Fruit fly (Drosophila melanogaster) whole organism, embryonic: Measurements from ENCODE around the gene CG9184.
A peak's percentile ranks its signal among the peaks of the same experiment; 100 is the strongest.

Source experiments
- Atf6 ChIP-seq: fragments of 200-800 bp; sonication (Bioruptor generic); IDR thresholded peaks from 2 replicates; pipeline ENCODE4 v1.3.6; 2022; ENCODE audit warnings: missing biosample characterization, missing genetic modification characterization
- CG10366 ChIP-seq: fragments of 200-800 bp; sonication (Bioruptor generic); IDR thresholded peaks from 2 replicates; pipeline ENCODE4 v1.3.6; 2022; ENCODE audit warnings: missing biosample characterization, missing genetic modification characterization
- CG11247 ChIP-seq: fragments of 200-800 bp; sonication (Bioruptor generic); IDR thresholded peaks from 2 replicates; pipeline ENCODE4 v1.3.6; 2022; ENCODE audit warnings: missing biosample characterization, missing genetic modification characterization
- CG11560 ChIP-seq: fragments of 200-800 bp; sonication (Bioruptor generic); IDR thresholded peaks from 3 replicates; pipeline ENCODE4 v1.3.6; 2022; ENCODE audit warnings: missing biosample characterization, missing genetic modification characterization
- CG12659 ChIP-seq: fragments of 200-800 bp; sonication (Bioruptor generic); optimal IDR thresholded peaks from 3 replicates; lab custom pipeline; 2017; ENCODE audit warnings: mild to moderate bottlenecking, missing biosample characterization, missing genetic modification reagents, missing genetic modification characterization
- CG13424 ChIP-seq: fragments of 200-800 bp; sonication (Bioruptor generic); optimal IDR thresholded peaks from 2 replicates; lab custom pipeline; 2019; ENCODE audit warnings: missing biosample characterization, mild to moderate bottlenecking, missing genetic modification characterization, moderate library complexity
- CG14050 ChIP-seq: fragments of 200-800 bp; sonication (Bioruptor generic); IDR thresholded peaks from 3 replicates; pipeline ENCODE4 v1.3.6; 2022; ENCODE audit warnings: missing biosample characterization, missing genetic modification characterization
- CG15696 ChIP-seq: fragments of 200-800 bp; sonication (Bioruptor generic); optimal IDR thresholded peaks from 2 replicates; lab custom pipeline; 2019; ENCODE audit warnings: missing biosample characterization, mild to moderate bottlenecking, missing genetic modification characterization, moderate library complexity
- CG1602 ChIP-seq: fragments of 200-800 bp; sonication (Bioruptor generic); optimal IDR thresholded peaks from 3 replicates; lab custom pipeline; 2016; ENCODE audit warnings: missing biosample characterization, missing genetic modification characterization
- CG17385 ChIP-seq: fragments of 200-800 bp; sonication (Bioruptor generic); optimal IDR thresholded peaks from 3 replicates; lab custom pipeline; 2018; ENCODE audit warnings: missing biosample characterization, mild to moderate bottlenecking, missing genetic modification characterization
- CG2875 ChIP-seq: fragments of 200-800 bp; sonication (Bioruptor generic); optimal IDR thresholded peaks from 2 replicates; lab custom pipeline; 2017; ENCODE audit warnings: missing biosample characterization, mild to moderate bottlenecking, missing genetic modification characterization, missing genetic modification reagents
- CG2889 ChIP-seq: fragments of 200-800 bp; sonication (Bioruptor generic); IDR thresholded peaks from 3 replicates; pipeline ENCODE4 v1.3.6; 2022; ENCODE audit warnings: missing biosample characterization, missing genetic modification characterization
- CG34224 ChIP-seq: fragments of 200-800 bp; sonication (Bioruptor generic); IDR thresholded peaks from 3 replicates; pipeline ENCODE4 v1.3.6; 2022; ENCODE audit warnings: missing biosample characterization, missing genetic modification characterization; ENCODE audit not compliant: partially characterized antibody
- CG34376 ChIP-seq: fragments of 200-800 bp; sonication (Bioruptor generic); optimal IDR thresholded peaks from 2 replicates; lab custom pipeline; 2018; ENCODE audit warnings: missing biosample characterization, mild to moderate bottlenecking, missing genetic modification characterization
- CG4282 ChIP-seq: fragments of 200-800 bp; sonication (Bioruptor generic); optimal IDR thresholded peaks from 2 replicates; lab custom pipeline; 2016; ENCODE audit warnings: missing biosample characterization, missing genetic modification characterization
- CG4360 ChIP-seq: fragments of 200-800 bp; sonication (Bioruptor generic); IDR thresholded peaks from 2 replicates; pipeline ENCODE4 v1.3.6; 2022; ENCODE audit warnings: missing biosample characterization, missing genetic modification characterization
- CG4854 ChIP-seq: fragments of 200-800 bp; sonication (Bioruptor generic); optimal IDR thresholded peaks from 2 replicates; lab custom pipeline; 2016; ENCODE audit warnings: missing biosample characterization, missing genetic modification characterization, inconsistent platforms
- CG8290 ChIP-seq, 3 experiments: fragments of 200-800 bp; sonication (Bioruptor generic); optimal IDR thresholded peaks; 2 replicates each; lab custom pipeline; 2016 to 2019; ENCODE audit warnings: missing biosample characterization in 3 of 3, missing genetic modification characterization in 3 of 3, mild to moderate bottlenecking in 2 of 3, moderate library complexity in 1 of 3
- D ChIP-seq, 2 experiments: fragments of 200-800 bp in 1 of 2; fragments of >200 bp in 1 of 2; sonication (Bioruptor generic) in 1 of 2; optimal IDR thresholded peaks; 2 replicates in 1 of 2; 3 replicates in 1 of 2; lab custom pipeline; 2017; ENCODE audit warnings: mild to moderate bottlenecking in 1 of 2, missing biosample characterization in 1 of 2, missing genetic modification characterization in 1 of 2, missing genetic modification reagents in 1 of 2
- Drgx ChIP-seq: fragments of 200-800 bp; sonication (Bioruptor generic); IDR thresholded peaks from 2 replicates; pipeline ENCODE4 v1.3.6; 2022; ENCODE audit warnings: missing biosample characterization, missing genetic modification characterization
- HmgZ ChIP-seq: fragments of 200-800 bp; sonication (Bioruptor generic); optimal IDR thresholded peaks from 2 replicates; lab custom pipeline; 2018; ENCODE audit warnings: missing biosample characterization, mild to moderate bottlenecking, missing genetic modification characterization
- Hr78 ChIP-seq, 2 experiments: fragments of 200-800 bp in 1 of 2; fragments of >200 bp in 1 of 2; sonication (Bioruptor generic) in 1 of 2; optimal IDR thresholded peaks; 2 replicates each; lab custom pipeline; 2017 to 2019; ENCODE audit warnings: missing biosample characterization in 2 of 2, missing genetic modification characterization in 2 of 2, mild to moderate bottlenecking in 1 of 2, moderate library complexity in 1 of 2
- NC2α ChIP-seq: fragments of 200-800 bp; sonication (Bioruptor generic); optimal IDR thresholded peaks from 2 replicates; lab custom pipeline; 2016; ENCODE audit warnings: missing biosample characterization, missing genetic modification characterization
- Neu2 ChIP-seq: fragments of 200-800 bp; sonication (Bioruptor generic); optimal IDR thresholded peaks from 3 replicates; lab custom pipeline; 2016; ENCODE audit warnings: missing biosample characterization, missing genetic modification characterization, borderline replicate concordance
- Oli ChIP-seq: fragments of 200-800 bp; sonication (Bioruptor generic); optimal IDR thresholded peaks from 2 replicates; lab custom pipeline; 2018; ENCODE audit warnings: missing biosample characterization, mild to moderate bottlenecking, missing genetic modification characterization, moderate library complexity
- Sin3A ChIP-seq: fragments of >200 bp; optimal IDR thresholded peaks from 2 replicates; lab custom pipeline; 2018
- Six4 ChIP-seq: fragments of 200-800 bp; sonication (Bioruptor generic); optimal IDR thresholded peaks from 2 replicates; lab custom pipeline; 2016; ENCODE audit warnings: missing biosample characterization, missing genetic modification characterization
- Sox100B ChIP-seq: fragments of 200-800 bp; sonication (Bioruptor generic); optimal IDR thresholded peaks from 3 replicates; lab custom pipeline; 2018; ENCODE audit warnings: missing biosample characterization, mild to moderate bottlenecking, missing genetic modification characterization
- Trl ChIP-seq, 3 experiments: fragments of >200 bp in 2 of 3; fragments of 200-800 bp in 1 of 3; sonication (Bioruptor generic) in 1 of 3; optimal IDR thresholded peaks; 2 replicates in 1 of 3; 3 replicates in 2 of 3; lab custom pipeline; 2016 to 2017; ENCODE audit warnings: missing biosample characterization in 1 of 3, missing genetic modification characterization in 1 of 3
- Vsx1 ChIP-seq: fragments of 200-800 bp; sonication (Bioruptor generic); optimal IDR thresholded peaks from 2 replicates; lab custom pipeline; 2017; ENCODE audit warnings: missing biosample characterization, mild to moderate bottlenecking, missing genetic modification characterization, missing genetic modification reagents
- caup ChIP-seq: fragments of 200-800 bp; sonication (Bioruptor generic); optimal IDR thresholded peaks from 3 replicates; lab custom pipeline; 2017; ENCODE audit warnings: missing biosample characterization, mild to moderate bottlenecking, missing genetic modification characterization, moderate library complexity; ENCODE audit not compliant: severe bottlenecking
- chinmo ChIP-seq: fragments of 200-800 bp; sonication (Bioruptor generic); IDR thresholded peaks from 4 replicates; pipeline ENCODE4 v1.3.6; 2022; ENCODE audit warnings: missing biosample characterization, missing genetic modification characterization; ENCODE audit not compliant: partially characterized antibody
- fd64A ChIP-seq: fragments of 200-800 bp; sonication (Bioruptor generic); optimal IDR thresholded peaks from 3 replicates; lab custom pipeline; 2018; ENCODE audit warnings: missing biosample characterization, mild to moderate bottlenecking, missing genetic modification characterization
- fd96Cb ChIP-seq: fragments of 200-800 bp; sonication (Bioruptor generic); optimal IDR thresholded peaks from 2 replicates; lab custom pipeline; 2018; ENCODE audit warnings: missing biosample characterization, mild to moderate bottlenecking, missing genetic modification characterization, moderate library complexity
- grau ChIP-seq: fragments of 200-800 bp; optimal IDR thresholded peaks from 3 replicates; lab custom pipeline; 2019; ENCODE audit warnings: missing biosample characterization, mild to moderate bottlenecking, missing genetic modification characterization, moderate library complexity
- grn ChIP-seq: fragments of 200-800 bp; sonication (Bioruptor generic); optimal IDR thresholded peaks from 3 replicates; lab custom pipeline; 2017; ENCODE audit warnings: missing biosample characterization, missing genetic modification characterization
- gt ChIP-seq: fragments of 200-800 bp; sonication (Bioruptor generic); IDR thresholded peaks from 2 replicates; pipeline ENCODE4 v1.3.6; 2022; ENCODE audit warnings: missing biosample characterization, missing genetic modification characterization
- ind ChIP-seq: fragments of 200-800 bp; sonication (Bioruptor generic); optimal IDR thresholded peaks from 3 replicates; lab custom pipeline; 2016; ENCODE audit warnings: missing biosample characterization, missing genetic modification characterization
- jigr1 ChIP-seq: fragments of 200-800 bp; sonication (Bioruptor generic); IDR thresholded peaks from 3 replicates; pipeline ENCODE4 v1.3.6; 2022; ENCODE audit warnings: missing biosample characterization, missing genetic modification characterization
- lov ChIP-seq, 2 experiments: fragments of 200-800 bp in 1 of 2; fragments of >200 bp in 1 of 2; sonication (Bioruptor generic) in 1 of 2; IDR thresholded peaks in 1 of 2; optimal IDR thresholded peaks in 1 of 2; 2 replicates in 1 of 2; 3 replicates in 1 of 2; pipeline versions ENCODE4 v1.3.6 to Lab custom; 2017 to 2022; ENCODE audit warnings: missing biosample characterization in 1 of 2, missing genetic modification characterization in 1 of 2
- onecut ChIP-seq: fragments of 200-800 bp; sonication (Bioruptor generic); IDR thresholded peaks from 2 replicates; pipeline ENCODE4 v1.3.6; 2022; ENCODE audit warnings: missing biosample characterization, missing genetic modification characterization
- ranshi ChIP-seq: fragments of 200-800 bp; sonication (Bioruptor generic); IDR thresholded peaks from 2 replicates; pipeline ENCODE4 v1.3.6; 2022; ENCODE audit warnings: missing biosample characterization, missing genetic modification characterization
- row ChIP-seq: fragments of 200-800 bp; sonication (Bioruptor generic); IDR thresholded peaks from 3 replicates; pipeline ENCODE4 v1.3.6; 2022; ENCODE audit warnings: missing biosample characterization, missing genetic modification characterization
- tio ChIP-seq: fragments of 200-800 bp; sonication (Bioruptor generic); optimal IDR thresholded peaks from 2 replicates; lab custom pipeline; 2017; ENCODE audit warnings: missing biosample characterization, missing genetic modification characterization, inconsistent platforms
- unc-4 ChIP-seq: fragments of 200-800 bp; sonication (Bioruptor generic); IDR thresholded peaks from 2 replicates; pipeline ENCODE4 v1.3.6; 2022; ENCODE audit warnings: missing biosample characterization, missing genetic modification characterization; ENCODE audit not compliant: partially characterized antibody

The CG9184 gene

dm6 chr3L:1320230-1320930 is 2.2 kb downstream of the CG9184 start (continued):
- TF ChIP-seq CG17385 = peak; percentile 12
- peak; percentile 37 for TF ChIP-seq grau (tag; lab: Kevin White, UChicago)
- peak in 1 of 2 experiments; percentile 99 for TF ChIP-seq Hr78 (GFP tag; optimal IDR thresholded peaks at IDR 0.05; lab: Kevin White, UChicago)
- no peak for TF ChIP-seq Neu2
- peak; percentile 15 for TF ChIP-seq ind (GFP tag; lab: Kevin White, UChicago)
- peak; percentile 27 for TF ChIP-seq tio
- 0 out of 3 replicates have a peak, but pooled peaks have one; percentile 11 for TF ChIP-seq CG2889
- TF ChIP-seq CG13424 (tag; lab: Kevin White, UChicago) = peak; percentile 5
- peak; percentile 10; the same call in 1 of the 2 replicates for TF ChIP-seq gt (GFP tag; lab: Robert Waterston, UW)
- TF ChIP-seq CG12659 (GFP tag; lab: Kevin White, UChicago) = peak; percentile 3
- peak; percentile 48 for TF ChIP-seq row
- TF ChIP-seq Atf6 (GFP tag; lab: Robert Waterston, UW) = 0 out of 2 replicates have a peak, but pooled peaks have one; percentile 36
- TF ChIP-seq fd96Cb (tag; lab: Kevin White, UChicago) = peak; percentile 17
- TF ChIP-seq Oli = peak; percentile 28

dm6 chr3L:1319097-1319725 is 3.4 kb downstream of the CG9184 start:
- TF ChIP-seq lov (optimal IDR thresholded peaks at IDR 0.05; lab: Kevin White, UChicago) = no peak
- TF ChIP-seq lov (GFP tag; IDR thresholded peaks at IDR 0.05; lab: Robert Waterston, UW) = 0 out of 3 replicates have a peak, but pooled peaks have one; percentile 65
- TF ChIP-seq Vsx1 = no peak
- TF ChIP-seq D (optimal IDR thresholded peaks at IDR 0.05; lab: Kevin White, UChicago) = no peak
- TF ChIP-seq D (GFP tag; optimal IDR thresholded peaks at IDR 0.05; lab: Kevin White, UChicago) = peak; percentile 84
- peak; percentile 51 for TF ChIP-seq CG4360
- peak; percentile 56; the same call in 2 of the 3 replicates for TF ChIP-seq CG14050
- TF ChIP-seq CG11247 (GFP tag; lab: Robert Waterston, UW) = peak; percentile 66
- TF ChIP-seq Six4 (GFP tag; lab: Kevin White, UChicago) = peak; percentile 82
- TF ChIP-seq grn (GFP tag; lab: Kevin White, UChicago) = peak; percentile 43
- TF ChIP-seq Trl (optimal IDR thresholded peaks at IDR 0.05; lab: Kevin White, UChicago) = no peak
- TF ChIP-seq Trl (GFP tag; optimal IDR thresholded peaks at IDR 0.05; lab: Kevin White, UChicago) = peak; percentile 60
- TF ChIP-seq CG10366 (GFP tag; lab: Robert Waterston, UW) = peak; percentile 81
- peak; percentile 75 for TF ChIP-seq Sox100B (GFP tag; lab: Kevin White, UChicago)
- TF ChIP-seq CG34376 = no peak
- TF ChIP-seq fd64A (GFP tag; lab: Kevin White, UChicago) = peak; percentile 78
- TF ChIP-seq CG1602 = peak; percentile 60
- TF ChIP-seq CG4854 (GFP tag; lab: Kevin White, UChicago) = peak; percentile 13
- TF ChIP-seq unc-4 = no peak
- TF ChIP-seq Drgx (GFP tag; lab: Robert Waterston, UW) = peak; percentile 89
- no peak for TF ChIP-seq Sin3A (lab: Kevin White, UChicago)
- TF ChIP-seq CG15696 = no peak
- no peak for TF ChIP-seq CG2889
- TF ChIP-seq caup (GFP tag; lab: Kevin White, UChicago) = peak; percentile 24
- TF ChIP-seq NC2α (GFP tag; lab: Kevin White, UChicago) = peak; percentile 28
- peak; percentile 80 for TF ChIP-seq onecut (GFP tag; lab: Robert Waterston, UW)
- no peak for TF ChIP-seq CG11560 (tag; lab: Robert Waterston, UW)
- TF ChIP-seq chinmo (GFP tag; lab: Robert Waterston, UW) = no peak
- no peak for TF ChIP-seq CG4282
- peak; percentile 14 for TF ChIP-seq CG8290 (GFP tag; optimal IDR thresholded peaks at IDR 0.05; lab: Kevin White, UChicago)
- TF ChIP-seq CG8290 (tag; optimal IDR thresholded peaks at IDR 0.05; lab: Kevin White, UChicago) = peak in 1 of 2 experiments; percentile 71
- TF ChIP-seq jigr1 (GFP tag; lab: Robert Waterston, UW) = 0 out of 3 replicates have a peak, but pooled peaks have one; percentile 48
- TF ChIP-seq CG34224 = no peak
- TF ChIP-seq HmgZ = peak; percentile 40
- peak; percentile 82 for TF ChIP-seq CG2875
- TF ChIP-seq ranshi = peak; percentile 63
